Worm (Caenorhabditis elegans) whole organism, young adult: ENCODE results near the gene Y6D1A.1.

ENCODE experiments used
- ceh-91 ChIP-seq: fragments of 200-800 bp; sonication (Bioruptor generic); IDR thresholded peaks from 2 replicates; pipeline ENCODE4 v1.3.6; 2022; ENCODE audit warnings: missing genetic modification reagents, missing genetic modification characterization, missing compliant biosample characterization
- egl-18 ChIP-seq: fragments of 200-800 bp; sonication (Bioruptor generic); IDR thresholded peaks from 2 replicates; pipeline ENCODE4 v1.3.6; 2022; ENCODE audit warnings: missing genetic modification reagents, missing genetic modification characterization, missing compliant biosample characterization
- hsf-1 ChIP-seq: fragments of 200-800 bp; sonication (Bioruptor generic); IDR thresholded peaks from 2 replicates; pipeline ENCODE4 v1.3.6; 2022; ENCODE audit warnings: missing genetic modification reagents, missing genetic modification characterization, missing compliant biosample characterization
- madf-3 ChIP-seq: fragments of 200-800 bp; sonication (Bioruptor generic); IDR thresholded peaks from 2 replicates; pipeline ENCODE4 v1.3.6; 2022; ENCODE audit warnings: missing genetic modification reagents, missing genetic modification characterization, missing compliant biosample characterization
- nhr-27 ChIP-seq: fragments of 200-800 bp; sonication (Bioruptor generic); optimal IDR thresholded peaks from 2 replicates; lab custom pipeline; 2018; ENCODE audit warnings: mild to moderate bottlenecking, missing genetic modification characterization, moderate library complexity, missing compliant biosample characterization
- nhr-80 ChIP-seq: sonication (generic microtip); optimal IDR thresholded peaks from 2 replicates; lab custom pipeline; 2016; ENCODE audit warnings: missing genetic modification characterization, missing compliant biosample characterization
- sea-2 ChIP-seq: fragments of 200-800 bp; sonication (Bioruptor generic); IDR thresholded peaks from 2 replicates; pipeline ENCODE4 v1.3.6; 2022; ENCODE audit warnings: missing genetic modification characterization, missing compliant biosample characterization
- unc-130 ChIP-seq: sonication (generic microtip); optimal IDR thresholded peaks from 2 replicates; lab custom pipeline; 2016; ENCODE audit warnings: missing genetic modification reagents, missing genetic modification characterization, missing compliant biosample characterization
- ztf-18 ChIP-seq: sonication (generic microtip); optimal IDR thresholded peaks from 2 replicates; lab custom pipeline; 2016; ENCODE audit warnings: missing genotype, mild to moderate bottlenecking, missing genetic modification characterization, missing compliant biosample characterization

- TF ChIP-seq sea-2 (GFP tag; lab: Robert Waterston, UW): no peak
- no peak for TF ChIP-seq ceh-91 (GFP tag; lab: Robert Waterston, UW)
- no peak for TF ChIP-seq ztf-18 (tag; lab: Kevin White, UChicago)
- TF ChIP-seq nhr-27 (tag; lab: Kevin White, UChicago): no peak
- no peak for TF ChIP-seq hsf-1 (GFP tag; lab: Robert Waterston, UW)
- no peak for TF ChIP-seq egl-18 (GFP tag; lab: Robert Waterston, UW)
- TF ChIP-seq unc-130 (GFP tag; lab: Kevin White, UChicago): no peak
- TF ChIP-seq madf-3 (GFP tag; lab: Robert Waterston, UW): no peak
- no peak for TF ChIP-seq nhr-80 (tag; lab: Kevin White, UChicago)
Measured at ce11 chrII:11842317-11842716, 18.9 kb upstream of the Y6D1A.1 start, which contains the start of gene T27D12.1.
